Fruit fly (Drosophila melanogaster) whole organism, wandering third instar larva: ENCODE measurements around the gene mRpS26.
A peak's percentile ranks its signal among the peaks of the same experiment; 100 is the strongest.

Experiments used
- Abd-B ChIP-seq: fragments of >200 bp; optimal IDR thresholded peaks from 2 replicates; lab custom pipeline; 2017; ENCODE audit warnings: missing biosample characterization, missing genetic modification characterization
- CG32264 ChIP-seq: fragments of 200-800 bp; sonication (Bioruptor generic); optimal IDR thresholded peaks from 2 replicates; lab custom pipeline; 2016; ENCODE audit warnings: missing biosample characterization, missing genetic modification characterization
- CrebA ChIP-seq: fragments of 200-800 bp; sonication (Bioruptor generic); optimal IDR thresholded peaks from 2 replicates; lab custom pipeline; 2016; ENCODE audit warnings: missing biosample characterization, mild to moderate bottlenecking, missing genetic modification characterization, borderline replicate concordance
- Dfd ChIP-seq: fragments of >200 bp; optimal IDR thresholded peaks from 2 replicates; lab custom pipeline; 2017; ENCODE audit warnings: missing biosample characterization, missing genetic modification characterization
- Dif ChIP-seq: fragments of 200-275, 200-300 bp; sonication (Bioruptor generic); optimal IDR thresholded peaks from 2 replicates; lab custom pipeline; 2018; ENCODE audit warnings: missing biosample characterization, missing genetic modification characterization; ENCODE audit not compliant: partially characterized antibody
- GATAd ChIP-seq: sonication (Bioruptor generic); optimal IDR thresholded peaks from 2 replicates; lab custom pipeline; 2016; ENCODE audit warnings: missing biosample characterization, missing genetic modification characterization
- HLH106 ChIP-seq: fragments of 200-800 bp; optimal IDR thresholded peaks from 3 replicates; lab custom pipeline; 2019; ENCODE audit warnings: missing biosample characterization, mild to moderate bottlenecking, missing genetic modification characterization, moderate library complexity
- Hnf4 ChIP-seq: fragments of 200-800 bp; sonication (Bioruptor generic); optimal IDR thresholded peaks from 2 replicates; lab custom pipeline; 2016; ENCODE audit warnings: missing biosample characterization, mild to moderate bottlenecking, missing genetic modification characterization
- Hr78 ChIP-seq: fragments of >200 bp; optimal IDR thresholded peaks from 2 replicates; lab custom pipeline; 2017; ENCODE audit warnings: missing biosample characterization, missing genetic modification characterization
- Hr83 ChIP-seq: fragments of 200-300 bp; sonication (Bioruptor generic); optimal IDR thresholded peaks from 2 replicates; lab custom pipeline; 2016; ENCODE audit warnings: missing biosample characterization, mild to moderate bottlenecking, missing genetic modification characterization, moderate library complexity; ENCODE audit not compliant: poor library complexity, severe bottlenecking
- Jra ChIP-seq: sonication (Bioruptor generic); optimal IDR thresholded peaks from 2 replicates; lab custom pipeline; 2016; ENCODE audit warnings: missing biosample characterization, missing genetic modification characterization
- Mio ChIP-seq: sonication (Bioruptor generic); optimal IDR thresholded peaks from 2 replicates; lab custom pipeline; 2016; ENCODE audit warnings: missing biosample characterization, missing genetic modification characterization
- Myc ChIP-seq: fragments of >200 bp; optimal IDR thresholded peaks from 2 replicates; lab custom pipeline; 2017
- N ChIP-seq: fragments of >200 bp; optimal IDR thresholded peaks from 2 replicates; lab custom pipeline; 2018; ENCODE audit warnings: missing biosample characterization, missing external identifiers, missing genetic modification characterization
- OdsH ChIP-seq: fragments of 200-800 bp; sonication (Bioruptor generic); optimal IDR thresholded peaks from 2 replicates; lab custom pipeline; 2016; ENCODE audit warnings: missing biosample characterization, mild to moderate bottlenecking, missing genetic modification characterization
- Rel ChIP-seq, 2 experiments: fragments of 200-800 bp; sonication (Bioruptor generic) in 1 of 2; optimal IDR thresholded peaks; 2 replicates in 1 of 2; 3 replicates in 1 of 2; lab custom pipeline; 2016 to 2019; ENCODE audit warnings: mild to moderate bottlenecking in 2 of 2, missing biosample characterization in 2 of 2, missing genetic modification characterization in 2 of 2, moderate library complexity in 1 of 2
- Sp1 ChIP-seq: fragments of 200-800 bp; sonication (Bioruptor generic); optimal IDR thresholded peaks from 3 replicates; lab custom pipeline; 2019; ENCODE audit warnings: missing biosample characterization, mild to moderate bottlenecking, missing genetic modification characterization, moderate library complexity
- Vsx2 ChIP-seq: fragments of 200-300, 225-300 bp; sonication (Bioruptor generic); optimal IDR thresholded peaks from 2 replicates; lab custom pipeline; 2018; ENCODE audit warnings: missing biosample characterization, missing genetic modification characterization; ENCODE audit not compliant: partially characterized antibody
- br ChIP-seq: fragments of 200-800 bp; sonication (Bioruptor generic); optimal IDR thresholded peaks from 2 replicates; lab custom pipeline; 2016; ENCODE audit warnings: missing biosample characterization, missing genetic modification characterization
- brk ChIP-seq: fragments of 200-800 bp; sonication (Bioruptor generic); optimal IDR thresholded peaks from 2 replicates; lab custom pipeline; 2016; ENCODE audit warnings: missing biosample characterization, mild to moderate bottlenecking, missing genetic modification characterization
- dl ChIP-seq, 2 experiments: fragments of 175-275, 200-275 bp in 1 of 2; fragments of 200-275 bp in 1 of 2; sonication (Bioruptor generic); optimal IDR thresholded peaks; lab custom pipeline; 2018; ENCODE audit warnings: mild to moderate bottlenecking in 2 of 2, missing biosample characterization in 2 of 2, missing genetic modification characterization in 2 of 2, moderate library complexity in 2 of 2; ENCODE audit not compliant: partially characterized antibody in 2 of 2, insufficient read depth in 1 of 2
- dmrt93B ChIP-seq: fragments of 200-800 bp; sonication (Bioruptor generic); optimal IDR thresholded peaks from 2 replicates; lab custom pipeline; 2018; ENCODE audit warnings: missing biosample characterization, mild to moderate bottlenecking, missing genetic modification characterization
- ey ChIP-seq: fragments of 200-800 bp; sonication (Bioruptor generic); optimal IDR thresholded peaks from 2 replicates; lab custom pipeline; 2016; ENCODE audit warnings: missing biosample characterization, missing genetic modification characterization
- fru ChIP-seq: fragments of 200-800 bp; sonication (Bioruptor generic); optimal IDR thresholded peaks from 3 replicates; lab custom pipeline; 2016; ENCODE audit warnings: missing biosample characterization, mild to moderate bottlenecking, missing genetic modification characterization
- h ChIP-seq: fragments of 200-800 bp; sonication (Bioruptor generic); optimal IDR thresholded peaks from 3 replicates; lab custom pipeline; 2016; ENCODE audit warnings: missing biosample characterization, mild to moderate bottlenecking, missing genetic modification characterization
- jim ChIP-seq: fragments of 175-275, 200-325 bp; sonication (Bioruptor generic); optimal IDR thresholded peaks from 2 replicates; lab custom pipeline; 2016; ENCODE audit warnings: missing biosample characterization, mild to moderate bottlenecking, missing genetic modification characterization
- lola ChIP-seq: fragments of >200 bp; optimal IDR thresholded peaks from 2 replicates; lab custom pipeline; 2017; ENCODE audit warnings: missing biosample characterization, missing genetic modification characterization
- pan ChIP-seq: fragments of >200 bp; optimal IDR thresholded peaks from 2 replicates; lab custom pipeline; 2017
- psq ChIP-seq: fragments of 200-800 bp; sonication (Bioruptor generic); optimal IDR thresholded peaks from 3 replicates; lab custom pipeline; 2017; ENCODE audit warnings: missing biosample characterization, mild to moderate bottlenecking, missing genetic modification characterization, moderate library complexity
- rgr ChIP-seq: fragments of 200-800 bp; sonication (Bioruptor generic); optimal IDR thresholded peaks from 3 replicates; lab custom pipeline; 2016; ENCODE audit warnings: missing biosample characterization, mild to moderate bottlenecking, missing genetic modification characterization
- sage ChIP-seq: fragments of 200-800 bp; sonication (Bioruptor generic); optimal IDR thresholded peaks from 2 replicates; lab custom pipeline; 2016; ENCODE audit warnings: missing biosample characterization, mild to moderate bottlenecking, missing genetic modification characterization
- sv ChIP-seq: fragments of 200-800 bp; sonication (Bioruptor generic); optimal IDR thresholded peaks from 3 replicates; lab custom pipeline; 2016; ENCODE audit warnings: missing biosample characterization, missing genetic modification characterization
- tai ChIP-seq: sonication (Bioruptor generic); optimal IDR thresholded peaks from 2 replicates; lab custom pipeline; 2016; ENCODE audit warnings: missing biosample characterization, missing genetic modification characterization
- usp ChIP-seq: fragments of >200 bp; optimal IDR thresholded peaks from 2 replicates; lab custom pipeline; 2017; ENCODE audit warnings: missing biosample characterization, missing genetic modification characterization
- woc ChIP-seq: sonication (Bioruptor generic); optimal IDR thresholded peaks from 2 replicates; lab custom pipeline; 2016; ENCODE audit warnings: missing biosample characterization, mild to moderate bottlenecking, missing genetic modification characterization

The mRpS26 gene

dm6 chr3L:18137197-18137596 lies 30.8 kb downstream of the mRpS26 start:
- TF ChIP-seq br (GFP tag; lab: Kevin White, UChicago) (no peak), CrebA (no peak), HLH106 (peak; percentile 39), woc (GFP tag; lab: Kevin White, UChicago) (peak; percentile 63), CG32264 (GFP tag; lab: Kevin White, UChicago) (no peak), tai (no peak), sage (GFP tag; lab: Kevin White, UChicago) (no peak), usp (GFP tag; lab: Kevin White, UChicago) (no peak), Abd-B (GFP tag; lab: Kevin White, UChicago) (no peak), Hnf4 (GFP tag; lab: Kevin White, UChicago) (no peak), fru (GFP tag; lab: Kevin White, UChicago) (peak; percentile 8), Rel (GFP tag; optimal IDR thresholded peaks at IDR 0.05; lab: Kevin White, UChicago) (no peak), Rel (tag; optimal IDR thresholded peaks at IDR 0.05; lab: Kevin White, UChicago) (no peak), Sp1 (GFP tag; lab: Kevin White, UChicago) (peak; percentile 33), rgr (GFP tag; lab: Kevin White, UChicago) (peak; percentile 23), sv (no peak), psq (GFP tag; lab: Kevin White, UChicago) (peak; percentile 41), Jra (no peak), Hr78 (no peak), jim (GFP tag; lab: Kevin White, UChicago) (no peak), Mio (no peak), Myc (lab: Kevin White, UChicago) (no peak), Vsx2 (GFP tag; lab: Kevin White, UChicago) (no peak), N (GFP tag; lab: Kevin White, UChicago) (no peak), pan (lab: Kevin White, UChicago) (no peak), lola (GFP tag; lab: Kevin White, UChicago) (no peak), GATAd (GFP tag; lab: Kevin White, UChicago) (no peak), dl (GFP tag; optimal IDR thresholded peaks at IDR 0.05; lab: Kevin White, UChicago; ENCODE audit: insufficient read depth in 1 of 2, partially characterized antibody in 2 of 2) (no peak), Dfd (GFP tag; lab: Kevin White, UChicago) (no peak), OdsH (GFP tag; lab: Kevin White, UChicago) (peak; percentile 27), h (GFP tag; lab: Kevin White, UChicago) (peak; percentile 46), brk (GFP tag; lab: Kevin White, UChicago) (no peak), dmrt93B (no peak)

dm6 chr3L:18138280-18138679 lies 31.9 kb downstream of the mRpS26 start:
- TF ChIP-seq rgr (GFP tag; lab: Kevin White, UChicago): no peak
- TF ChIP-seq pan (lab: Kevin White, UChicago): no peak
- TF ChIP-seq ey (GFP tag; lab: Kevin White, UChicago): no peak
- TF ChIP-seq usp (GFP tag; lab: Kevin White, UChicago): no peak

dm6 chr3L:18139184-18139629 lies 32.8 kb downstream of the mRpS26 start, which contains the start of gene geko:
geko (plus strand) TSS chr3L:18139402.
- peak; percentile 14 to 63 for TF ChIP-seq dl (GFP tag; optimal IDR thresholded peaks at IDR 0.05; lab: Kevin White, UChicago; ENCODE audit: insufficient read depth in 1 of 2, partially characterized antibody in 2 of 2)
- peak; percentile 38 for TF ChIP-seq CrebA
- TF ChIP-seq ey (GFP tag; lab: Kevin White, UChicago): no peak
- peak; percentile 10 for TF ChIP-seq fru (GFP tag; lab: Kevin White, UChicago)
- TF ChIP-seq N (GFP tag; lab: Kevin White, UChicago): no peak
- no peak for TF ChIP-seq lola (GFP tag; lab: Kevin White, UChicago)
- TF ChIP-seq GATAd (GFP tag; lab: Kevin White, UChicago): no peak
- TF ChIP-seq tai: peak; percentile 54
- TF ChIP-seq Dif (GFP tag; lab: Kevin White, UChicago): peak; percentile 83
- TF ChIP-seq Hr83 (GFP tag; lab: Kevin White, UChicago): no peak
- TF ChIP-seq Hnf4 (GFP tag; lab: Kevin White, UChicago): peak; percentile 10
- TF ChIP-seq, all 38 proteins: peak for 6
